Fruit fly (Drosophila melanogaster): ENCODE measurements around the gene Axs.

Gene Axs

DNA sequence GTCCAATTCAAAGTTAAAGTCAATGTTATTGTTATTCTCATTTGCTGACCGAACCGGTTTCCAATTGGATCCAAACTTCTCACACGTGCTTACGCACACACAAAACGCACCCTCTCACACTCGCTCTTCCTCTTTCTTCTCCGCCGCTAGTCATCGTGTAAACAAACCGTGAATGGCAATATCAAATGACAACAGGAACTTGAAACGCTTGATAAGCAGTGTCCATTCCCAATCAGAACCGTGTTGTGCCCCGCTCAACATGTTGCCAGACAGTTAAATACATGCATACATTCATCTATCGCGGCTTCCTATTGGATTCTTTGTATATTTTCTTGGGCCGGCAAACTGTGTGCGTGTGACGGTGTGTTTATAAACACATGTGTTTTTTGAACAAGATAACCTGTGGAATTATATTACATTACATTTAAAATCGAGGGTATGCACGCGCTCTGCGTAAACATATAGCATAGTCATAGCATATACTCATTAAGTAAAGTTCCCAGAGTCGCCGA is 27.9 kb downstream of the Axs start:
- no peak for TF ChIP-seq insv (optimal IDR thresholded peaks at IDR 0.05)
- no peak for TF ChIP-seq Sin3A (optimal IDR thresholded peaks at IDR 0.05)
- no peak for TF ChIP-seq ttk (optimal IDR thresholded peaks at IDR 0.05)
- TF ChIP-seq Myc (optimal IDR thresholded peaks at IDR 0.05) = no peak
- TF ChIP-seq psq (optimal IDR thresholded peaks at IDR 0.05) = no peak
- TF ChIP-seq h (optimal IDR thresholded peaks at IDR 0.05) = no peak

dm6 chrX:16654931-16655409 is 28.7 kb downstream of the Axs start, which contains the start of the genes Nemp and r:
TSS of gene Nemp (minus strand) at chrX:16655015.
TSS of gene r (plus strand) at chrX:16655359.
- no peak for TF ChIP-seq ttk (optimal IDR thresholded peaks at IDR 0.05)
- TF ChIP-seq Sin3A (optimal IDR thresholded peaks at IDR 0.05) = no peak
- TF ChIP-seq h (optimal IDR thresholded peaks at IDR 0.05) = no peak
- no peak for TF ChIP-seq insv (optimal IDR thresholded peaks at IDR 0.05)
- no peak for TF ChIP-seq psq (optimal IDR thresholded peaks at IDR 0.05)
- no peak for TF ChIP-seq Myc (optimal IDR thresholded peaks at IDR 0.05)

- no peak for TF ChIP-seq Myc (optimal IDR thresholded peaks at IDR 0.05)
- no peak for TF ChIP-seq h (optimal IDR thresholded peaks at IDR 0.05)
- no peak for TF ChIP-seq ttk (optimal IDR thresholded peaks at IDR 0.05)
- no peak for TF ChIP-seq Sin3A (optimal IDR thresholded peaks at IDR 0.05)
- TF ChIP-seq psq (optimal IDR thresholded peaks at IDR 0.05) = no peak
- no peak for TF ChIP-seq insv (optimal IDR thresholded peaks at IDR 0.05)
These were observed 32.1 kb downstream of the Axs start for dm6 chrX:16651625-16652024.

DNA sequence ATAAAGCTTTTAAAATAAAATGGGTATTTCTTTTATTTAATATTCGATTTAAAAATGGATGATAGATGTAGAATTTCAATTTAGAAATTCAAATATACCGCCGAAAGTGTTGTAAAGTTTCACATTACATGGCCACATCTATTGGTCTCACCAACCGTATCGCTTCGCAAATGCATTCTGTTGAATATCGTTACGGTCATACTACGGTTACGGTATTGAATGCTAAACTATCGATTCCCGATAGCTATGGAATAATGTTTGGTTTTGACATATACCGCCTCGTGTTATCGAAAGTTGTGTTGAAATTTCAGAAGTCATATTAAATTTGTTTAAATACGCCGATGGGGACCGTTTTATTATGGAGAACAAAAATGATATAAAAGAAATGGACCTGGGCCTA is 32.6 kb downstream of the Axs start, which contains the start of the genes CG32573 and CG42512:
Gene CG32573 (plus strand): TSS at position 279 of the 400 bp plus-strand sequence.
Gene CG42512 (plus strand): TSS at position 279 of the 400 bp plus-strand sequence.
- TF ChIP-seq h (optimal IDR thresholded peaks at IDR 0.05) (no peak), Myc (optimal IDR thresholded peaks at IDR 0.05) (no peak), insv (optimal IDR thresholded peaks at IDR 0.05) (no peak), Sin3A (optimal IDR thresholded peaks at IDR 0.05) (no peak), ttk (optimal IDR thresholded peaks at IDR 0.05) (no peak), psq (optimal IDR thresholded peaks at IDR 0.05) (no peak)

DNA sequence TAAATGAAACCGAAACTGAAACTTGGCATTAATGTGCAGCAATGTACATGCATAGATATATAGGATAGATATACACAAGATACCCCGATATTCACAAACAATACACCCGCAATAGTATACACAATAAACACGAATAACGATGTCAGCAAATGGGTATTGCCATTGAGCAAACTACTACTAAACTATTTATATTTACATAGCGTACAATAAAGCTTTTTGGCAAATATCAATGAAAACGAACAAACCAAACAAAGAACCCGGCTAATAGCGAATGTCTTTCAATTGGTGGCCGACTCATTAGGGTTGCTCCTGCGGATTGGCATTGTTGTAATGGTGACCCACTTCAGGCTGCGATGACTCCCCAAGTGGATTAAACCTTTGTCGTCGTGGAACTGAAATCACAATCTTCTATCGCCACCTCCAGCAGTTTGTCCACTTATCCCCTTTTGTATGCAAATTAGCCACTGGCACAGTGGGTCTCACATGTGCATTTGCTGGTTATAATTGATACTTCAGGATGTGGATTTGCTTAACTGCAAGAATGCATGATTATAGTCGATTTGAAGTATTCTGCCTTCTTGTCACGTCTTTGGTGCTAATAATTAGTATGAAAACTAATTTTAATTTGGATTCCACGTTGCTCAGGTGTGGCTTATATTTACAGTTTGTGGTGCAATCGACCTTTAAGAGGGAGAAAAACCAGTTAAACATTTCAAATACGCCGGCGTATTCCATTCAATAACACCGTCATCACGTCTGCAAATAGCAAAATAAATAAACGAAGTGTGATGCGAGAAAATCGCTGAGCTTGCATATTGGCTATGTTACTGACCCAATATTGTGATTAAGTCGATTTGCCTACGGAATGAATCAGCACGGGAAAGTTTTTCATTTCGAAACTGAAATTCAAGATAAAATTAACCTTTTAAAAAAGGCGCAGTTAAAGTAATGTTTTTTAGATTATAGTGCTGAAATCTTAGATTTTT is 33.3 kb downstream of the Axs start:
- TF ChIP-seq Sin3A (optimal IDR thresholded peaks at IDR 0.05) (no peak), h (optimal IDR thresholded peaks at IDR 0.05) (no peak), insv (optimal IDR thresholded peaks at IDR 0.05) (no peak), ttk (optimal IDR thresholded peaks at IDR 0.05) (no peak), Myc (optimal IDR thresholded peaks at IDR 0.05) (no peak), psq (optimal IDR thresholded peaks at IDR 0.05) (no peak)

- TF ChIP-seq ttk (optimal IDR thresholded peaks at IDR 0.05) (no peak), Myc (optimal IDR thresholded peaks at IDR 0.05) (no peak), psq (optimal IDR thresholded peaks at IDR 0.05) (no peak)
These were observed 35.3 kb downstream of the Axs start for dm6 chrX:16648435-16648781.

DNA sequence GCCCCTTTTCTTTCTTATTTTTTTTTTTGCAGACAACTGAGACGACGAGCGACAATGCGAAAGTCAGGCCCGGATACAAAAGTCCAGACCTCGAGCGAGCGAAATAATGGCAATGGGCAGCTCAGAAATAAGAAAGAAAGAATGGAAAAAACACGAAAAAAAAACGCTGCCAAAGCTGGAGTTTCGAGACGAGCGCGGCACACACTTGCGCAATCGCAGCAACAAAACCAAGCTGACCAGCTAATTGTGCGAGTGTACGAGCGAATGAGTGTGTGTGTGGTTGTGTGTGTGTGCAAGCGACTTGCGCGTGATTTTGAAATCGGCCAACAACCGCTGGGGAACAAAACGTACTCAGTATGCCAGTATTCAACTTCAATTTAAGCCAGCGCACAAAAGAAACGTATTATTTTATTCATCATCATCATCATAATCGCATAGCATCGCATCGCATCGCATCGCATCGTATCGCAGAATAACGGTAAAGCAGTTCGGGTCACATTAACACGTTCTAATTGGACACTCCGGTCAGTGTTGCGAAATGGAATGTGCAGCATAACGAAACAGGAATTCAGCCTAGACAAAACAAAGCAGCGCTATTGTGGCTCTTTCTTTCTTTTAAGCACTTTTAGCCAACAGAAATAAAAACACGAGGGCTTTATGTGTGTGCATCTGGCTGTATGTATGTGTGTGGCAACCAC is 35.8 kb downstream of the Axs start:
- TF ChIP-seq psq (optimal IDR thresholded peaks at IDR 0.05) = no peak
- no peak for TF ChIP-seq Myc (optimal IDR thresholded peaks at IDR 0.05)
- TF ChIP-seq insv (optimal IDR thresholded peaks at IDR 0.05) = no peak
- TF ChIP-seq Sin3A (optimal IDR thresholded peaks at IDR 0.05) = no peak
- TF ChIP-seq ttk (optimal IDR thresholded peaks at IDR 0.05) = no peak
- no peak for TF ChIP-seq h (optimal IDR thresholded peaks at IDR 0.05)

DNA sequence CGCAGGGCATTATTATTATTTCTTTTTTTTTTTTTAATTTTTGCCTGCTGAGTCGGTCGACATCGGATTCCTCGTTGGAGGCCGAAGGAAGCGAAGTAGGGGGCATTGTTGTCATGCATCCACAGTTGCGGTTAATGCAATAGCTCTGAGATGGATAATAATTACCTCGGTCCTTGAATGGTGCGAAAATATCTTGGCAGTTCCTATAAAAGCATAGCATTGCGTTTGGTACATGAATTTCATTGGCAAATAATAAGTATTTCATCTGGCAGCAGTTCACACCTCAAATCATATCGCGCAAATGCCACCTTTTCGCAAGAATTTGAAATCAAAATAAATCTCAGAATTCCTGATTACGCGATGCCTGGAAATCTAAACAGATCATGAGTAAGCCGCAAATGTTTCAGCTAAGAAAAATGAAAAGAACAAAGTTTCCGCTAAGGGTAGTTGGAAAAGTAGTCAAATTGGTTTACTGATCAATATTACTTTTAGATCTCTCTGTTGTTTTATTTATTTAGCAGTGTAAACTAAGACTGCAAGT is 36.5 kb downstream of the Axs start:
- TF ChIP-seq ttk (optimal IDR thresholded peaks at IDR 0.05) (no peak), psq (optimal IDR thresholded peaks at IDR 0.05) (no peak), h (optimal IDR thresholded peaks at IDR 0.05) (no peak), Sin3A (optimal IDR thresholded peaks at IDR 0.05) (no peak), Myc (optimal IDR thresholded peaks at IDR 0.05) (no peak), insv (optimal IDR thresholded peaks at IDR 0.05) (no peak)

DNA sequence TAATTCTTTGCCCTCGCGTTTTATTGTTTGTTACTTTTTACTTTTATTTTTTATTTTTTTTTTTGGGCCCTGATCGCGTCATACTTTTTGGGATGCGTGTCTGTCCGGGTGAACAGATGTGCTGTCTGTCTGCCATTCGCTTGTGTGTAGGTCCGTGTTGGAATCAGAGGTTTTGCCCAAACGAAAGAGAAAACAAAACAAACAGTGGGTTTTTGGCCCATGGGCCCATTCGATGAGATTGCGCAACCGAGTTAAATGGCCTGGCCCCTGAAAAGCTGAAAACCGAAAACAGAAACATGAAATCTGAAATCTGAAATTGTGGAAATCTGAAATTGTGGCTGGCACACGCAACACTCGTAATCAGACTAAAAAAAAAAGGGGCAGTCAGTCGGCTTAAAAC is 38.2 kb downstream of the Axs start:
- TF ChIP-seq h (optimal IDR thresholded peaks at IDR 0.05) (no peak), Myc (optimal IDR thresholded peaks at IDR 0.05) (no peak), insv (optimal IDR thresholded peaks at IDR 0.05) (no peak), Sin3A (optimal IDR thresholded peaks at IDR 0.05) (no peak), psq (optimal IDR thresholded peaks at IDR 0.05) (no peak), ttk (optimal IDR thresholded peaks at IDR 0.05) (no peak)

DNA sequence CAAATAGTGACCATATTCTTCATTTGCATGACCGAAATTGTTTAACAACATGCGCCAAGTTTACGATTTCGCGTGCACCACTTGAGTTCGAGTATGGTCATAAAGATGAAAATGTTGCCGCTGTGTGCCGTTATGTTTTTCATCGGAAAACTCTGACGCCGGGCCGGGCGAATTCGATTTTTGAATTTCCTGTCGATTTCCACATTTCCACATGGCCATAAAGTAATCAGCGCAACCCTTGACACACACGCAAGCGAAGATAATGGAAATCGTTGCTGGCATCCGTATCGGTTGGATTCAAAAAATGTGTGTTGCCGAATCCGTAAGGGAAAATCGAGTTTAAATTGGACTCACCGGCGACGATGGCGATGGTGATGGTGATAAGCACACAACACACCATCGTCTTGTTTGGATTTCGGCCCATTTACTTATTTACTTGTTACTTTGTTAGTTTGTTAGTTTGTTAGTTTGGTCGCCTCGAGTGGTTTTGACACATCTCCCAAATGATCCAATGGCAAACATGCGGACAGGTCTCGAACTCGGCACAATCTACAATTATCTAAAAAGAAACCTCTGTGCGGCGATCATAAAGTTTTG is 39.1 kb downstream of the Axs start:
- TF ChIP-seq Myc (optimal IDR thresholded peaks at IDR 0.05) = no peak
- no peak for TF ChIP-seq h (optimal IDR thresholded peaks at IDR 0.05)
- TF ChIP-seq insv (optimal IDR thresholded peaks at IDR 0.05) = no peak
- TF ChIP-seq ttk (optimal IDR thresholded peaks at IDR 0.05) = no peak
- TF ChIP-seq Sin3A (optimal IDR thresholded peaks at IDR 0.05) = no peak
- TF ChIP-seq psq (optimal IDR thresholded peaks at IDR 0.05) = no peak

- TF ChIP-seq ttk (optimal IDR thresholded peaks at IDR 0.05) (no peak), insv (optimal IDR thresholded peaks at IDR 0.05) (no peak), Sin3A (optimal IDR thresholded peaks at IDR 0.05) (no peak), Myc (optimal IDR thresholded peaks at IDR 0.05) (no peak), psq (optimal IDR thresholded peaks at IDR 0.05) (no peak), h (optimal IDR thresholded peaks at IDR 0.05) (no peak)
These were observed 40.2 kb downstream of the Axs start for dm6 chrX:16643363-16643946.

All from Kc167 (cell line).